Worm (Caenorhabditis elegans): ENCODE measurements around the gene Y81G3A.4.
"Not testable (repeated sequence)": the region's sequence is repeated elsewhere in the genome, so short reads cannot be mapped to it uniquely, and the experiment has no call there.

DNA sequence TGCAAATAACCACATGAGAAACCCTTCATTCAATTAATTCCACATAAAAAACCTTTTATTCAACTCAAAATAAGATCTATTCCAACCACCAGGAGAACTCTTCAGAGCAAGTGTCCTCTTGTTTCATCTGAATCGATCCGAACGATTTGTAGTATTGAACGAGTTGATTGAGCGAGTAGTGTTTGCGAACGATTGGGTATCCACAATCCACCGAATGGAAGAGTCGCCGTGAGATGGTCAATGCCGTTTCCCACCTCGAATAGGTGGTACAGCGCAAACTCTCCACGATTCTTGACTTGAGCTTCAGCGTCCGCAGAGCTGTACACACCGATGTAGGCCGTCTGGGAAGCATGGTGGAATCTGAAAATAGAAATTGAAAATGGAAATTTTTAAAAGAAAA lies 8.8 kb upstream of the Y81G3A.4 start, which contains the start of gene Y81G3A.6:
- TF ChIP-seq tra-4 (tag; optimal IDR thresholded peaks at IDR 0.05); ets-7 (tag; optimal IDR thresholded peaks at IDR 0.05); ama-1 (optimal IDR thresholded peaks at IDR 0.05); pes-1 (GFP tag; IDR thresholded peaks at IDR 0.05); aly-1 (tag; optimal IDR thresholded peaks at IDR 0.05); scrt-1 (GFP tag; IDR thresholded peaks at IDR 0.05); tbx-11 (GFP tag; IDR thresholded peaks at IDR 0.05): not testable (repeated sequence)

All from whole organism, early embryonic.